Fruit fly (Drosophila melanogaster) whole organism, embryonic: ENCODE results near the gene CG5390.
A peak's percentile ranks its signal among the peaks of the same experiment; 100 is the strongest.

Experiments used
- B-H2 ChIP-seq: fragments of 200-800 bp; sonication (Bioruptor generic); optimal IDR thresholded peaks from 2 replicates; lab custom pipeline; 2018; ENCODE audit warnings: missing biosample characterization, mild to moderate bottlenecking, missing genetic modification characterization
- Bdp1 ChIP-seq: fragments of 200-800 bp; sonication (Bioruptor generic); optimal IDR thresholded peaks from 3 replicates; lab custom pipeline; 2016; ENCODE audit warnings: missing biosample characterization, missing genetic modification characterization
- Blimp-1 ChIP-seq: fragments of 200-800 bp; sonication (Bioruptor generic); optimal IDR thresholded peaks from 3 replicates; lab custom pipeline; 2018; ENCODE audit warnings: missing biosample characterization, missing genetic modification characterization, mild to moderate bottlenecking, moderate library complexity, missing genetic modification reagents
- CG11093 ChIP-seq: fragments of 200-800 bp; sonication (Bioruptor generic); IDR thresholded peaks from 3 replicates; pipeline ENCODE4 v1.3.6; 2022; ENCODE audit warnings: missing biosample characterization, missing genetic modification characterization
- CG12104 ChIP-seq: fragments of 200-800 bp; sonication (Bioruptor generic); optimal IDR thresholded peaks from 3 replicates; lab custom pipeline; 2016; ENCODE audit warnings: missing biosample characterization, missing genetic modification characterization
- CG12769 ChIP-seq: fragments of 200-800 bp; sonication (Bioruptor generic); optimal IDR thresholded peaks from 2 replicates; lab custom pipeline; 2019; ENCODE audit warnings: missing biosample characterization, mild to moderate bottlenecking, missing genetic modification characterization, moderate library complexity
- CG13296 ChIP-seq: fragments of 200-800 bp; sonication (Bioruptor generic); optimal IDR thresholded peaks from 3 replicates; lab custom pipeline; 2018; ENCODE audit warnings: missing biosample characterization, mild to moderate bottlenecking, missing genetic modification characterization
- CG13424 ChIP-seq: fragments of 200-800 bp; sonication (Bioruptor generic); optimal IDR thresholded peaks from 2 replicates; lab custom pipeline; 2019; ENCODE audit warnings: missing biosample characterization, mild to moderate bottlenecking, missing genetic modification characterization, moderate library complexity
- CG15479 ChIP-seq: fragments of 200-800 bp; sonication (Bioruptor generic); optimal IDR thresholded peaks from 3 replicates; lab custom pipeline; 2019; ENCODE audit warnings: missing biosample characterization, mild to moderate bottlenecking, missing genetic modification characterization, moderate library complexity
- CG15514 ChIP-seq: fragments of 200-800 bp; sonication (Bioruptor generic); optimal IDR thresholded peaks from 3 replicates; lab custom pipeline; 2017; ENCODE audit warnings: missing biosample characterization, missing genetic modification characterization, mild to moderate bottlenecking, moderate library complexity, missing genetic modification reagents
- CG16813 ChIP-seq: fragments of 200-800 bp; sonication (Bioruptor generic); IDR thresholded peaks from 3 replicates; pipeline ENCODE4 v1.3.6; 2022; ENCODE audit warnings: missing biosample characterization, missing genetic modification characterization; ENCODE audit not compliant: partially characterized antibody
- CG17385 ChIP-seq: fragments of 200-800 bp; sonication (Bioruptor generic); optimal IDR thresholded peaks from 3 replicates; lab custom pipeline; 2018; ENCODE audit warnings: missing biosample characterization, mild to moderate bottlenecking, missing genetic modification characterization
- CG17612 ChIP-seq: fragments of 200-800 bp; sonication (Bioruptor generic); IDR thresholded peaks from 2 replicates; pipeline ENCODE4 v1.3.6; 2022; ENCODE audit warnings: missing biosample characterization, missing genetic modification characterization
- CG18476 ChIP-seq: fragments of 200-800 bp; sonication (Bioruptor generic); optimal IDR thresholded peaks from 2 replicates; lab custom pipeline; 2016; ENCODE audit warnings: missing biosample characterization, mild to moderate bottlenecking, missing genetic modification characterization
- CG3407 ChIP-seq: fragments of 200-800 bp; sonication (Bioruptor generic); optimal IDR thresholded peaks from 2 replicates; lab custom pipeline; 2018; ENCODE audit warnings: missing biosample characterization, mild to moderate bottlenecking, missing genetic modification characterization
- CG6689 ChIP-seq: fragments of 200-800 bp; sonication (Bioruptor generic); IDR thresholded peaks from 2 replicates; pipeline ENCODE4 v1.3.6; 2022; ENCODE audit warnings: missing biosample characterization, missing genetic modification characterization
- CG8388 ChIP-seq: fragments of 200-800 bp; sonication (Bioruptor generic); optimal IDR thresholded peaks from 2 replicates; lab custom pipeline; 2019; ENCODE audit warnings: missing biosample characterization, mild to moderate bottlenecking, missing genetic modification characterization, moderate library complexity
- CG9932 ChIP-seq: fragments of 200-800 bp; sonication (Bioruptor generic); IDR thresholded peaks from 2 replicates; pipeline ENCODE4 v1.3.6; 2022; ENCODE audit warnings: missing biosample characterization, missing genetic modification characterization
- CHES-1-like ChIP-seq: fragments of 200-800 bp; sonication (Bioruptor generic); optimal IDR thresholded peaks from 2 replicates; lab custom pipeline; 2016; ENCODE audit warnings: missing biosample characterization, missing genetic modification characterization
- Camta ChIP-seq: fragments of 200-800 bp; sonication (Bioruptor generic); optimal IDR thresholded peaks from 2 replicates; lab custom pipeline; 2016; ENCODE audit warnings: missing biosample characterization, missing genetic modification characterization
- Drgx ChIP-seq: fragments of 200-800 bp; sonication (Bioruptor generic); IDR thresholded peaks from 2 replicates; pipeline ENCODE4 v1.3.6; 2022; ENCODE audit warnings: missing biosample characterization, missing genetic modification characterization
- Fer2 ChIP-seq: fragments of 200-800 bp; sonication (Bioruptor generic); optimal IDR thresholded peaks from 2 replicates; lab custom pipeline; 2018; ENCODE audit warnings: missing biosample characterization, mild to moderate bottlenecking, missing genetic modification characterization, moderate library complexity
- GATAe ChIP-seq: fragments of 200-800 bp; sonication (Bioruptor generic); conservative IDR thresholded peaks from 2 replicates; pipeline ENCODE4 v1.3.6; 2022; ENCODE audit warnings: missing biosample characterization, missing genetic modification characterization
- HLH54F ChIP-seq: fragments of 200-800 bp; sonication (Bioruptor generic); optimal IDR thresholded peaks from 3 replicates; lab custom pipeline; 2016; ENCODE audit warnings: missing biosample characterization, missing genetic modification characterization
- HmgZ ChIP-seq: fragments of 200-800 bp; sonication (Bioruptor generic); optimal IDR thresholded peaks from 2 replicates; lab custom pipeline; 2018; ENCODE audit warnings: missing biosample characterization, mild to moderate bottlenecking, missing genetic modification characterization
- Hr51 ChIP-seq, 2 experiments: fragments of 200-800 bp; sonication (Bioruptor generic); optimal IDR thresholded peaks; 2 replicates in 1 of 2; 3 replicates in 1 of 2; lab custom pipeline; 2016 to 2018; ENCODE audit warnings: missing biosample characterization in 2 of 2, missing genetic modification characterization in 2 of 2, mild to moderate bottlenecking in 1 of 2, moderate library complexity in 1 of 2
- MBD-R2 ChIP-seq: fragments of 200-800 bp; sonication (Bioruptor generic); IDR thresholded peaks from 2 replicates; pipeline ENCODE4 v1.3.6; 2022; ENCODE audit warnings: missing biosample characterization, missing genetic modification characterization
- Nf-YB ChIP-seq: fragments of 200-800 bp; sonication (Bioruptor generic); optimal IDR thresholded peaks from 3 replicates; lab custom pipeline; 2019; ENCODE audit warnings: missing biosample characterization, mild to moderate bottlenecking, missing genetic modification characterization, moderate library complexity
- Sox102F ChIP-seq: fragments of 200-800 bp; sonication (Bioruptor generic); optimal IDR thresholded peaks from 2 replicates; lab custom pipeline; 2018; ENCODE audit warnings: missing biosample characterization, mild to moderate bottlenecking, missing genetic modification characterization, moderate library complexity
- az2 ChIP-seq: fragments of 200-800 bp; sonication (Bioruptor generic); optimal IDR thresholded peaks from 3 replicates; lab custom pipeline; 2016; ENCODE audit warnings: missing biosample characterization, missing genetic modification characterization
- chm ChIP-seq: fragments of 200-800 bp; sonication (Bioruptor generic); IDR thresholded peaks from 2 replicates; pipeline ENCODE4 v1.3.6; 2022; ENCODE audit warnings: missing biosample characterization, missing genetic modification characterization
- danr ChIP-seq: fragments of 200-800 bp; sonication (Bioruptor generic); IDR thresholded peaks from 2 replicates; pipeline ENCODE4 v1.3.6; 2022; ENCODE audit warnings: missing biosample characterization, missing genetic modification characterization
- dimm ChIP-seq: fragments of 200-800 bp; sonication (Bioruptor generic); IDR thresholded peaks from 2 replicates; pipeline ENCODE4 v1.3.6; 2022; ENCODE audit warnings: missing biosample characterization, missing genetic modification characterization
- fd96Cb ChIP-seq: fragments of 200-800 bp; sonication (Bioruptor generic); optimal IDR thresholded peaks from 2 replicates; lab custom pipeline; 2018; ENCODE audit warnings: missing biosample characterization, mild to moderate bottlenecking, missing genetic modification characterization, moderate library complexity
- grn ChIP-seq: fragments of 200-800 bp; sonication (Bioruptor generic); optimal IDR thresholded peaks from 3 replicates; lab custom pipeline; 2017; ENCODE audit warnings: missing biosample characterization, missing genetic modification characterization
- gsb-n ChIP-seq: fragments of 200-800 bp; sonication (Bioruptor generic); optimal IDR thresholded peaks from 3 replicates; lab custom pipeline; 2018; ENCODE audit warnings: missing biosample characterization, mild to moderate bottlenecking, missing genetic modification characterization
- hth ChIP-seq: fragments of >200 bp; optimal IDR thresholded peaks from 2 replicates; lab custom pipeline; 2017; ENCODE audit warnings: inconsistent platforms
- klu ChIP-seq: fragments of 200-800 bp; sonication (Bioruptor generic); IDR thresholded peaks from 2 replicates; pipeline ENCODE4 v1.3.6; 2022; ENCODE audit warnings: missing biosample characterization, missing genetic modification characterization
- lilli ChIP-seq: fragments of 200-800 bp; sonication (Bioruptor generic); optimal IDR thresholded peaks from 3 replicates; lab custom pipeline; 2016; ENCODE audit warnings: missing biosample characterization, missing genetic modification characterization
- lmd ChIP-seq: fragments of 200-800 bp; sonication (Bioruptor generic); IDR thresholded peaks from 2 replicates; pipeline ENCODE4 v1.3.6; 2022; ENCODE audit warnings: missing biosample characterization, missing genetic modification characterization
- lola ChIP-seq, 3 experiments: fragments of >200 bp in 2 of 3; fragments of 200-800 bp in 1 of 3; sonication (Bioruptor generic) in 1 of 3; optimal IDR thresholded peaks; 2 replicates each; lab custom pipeline; 2017 to 2019; ENCODE audit warnings: missing biosample characterization in 3 of 3, missing genetic modification characterization in 3 of 3, mild to moderate bottlenecking in 1 of 3, moderate library complexity in 1 of 3
- nerfin-1 ChIP-seq: fragments of 200-800 bp; sonication (Bioruptor generic); optimal IDR thresholded peaks from 3 replicates; lab custom pipeline; 2019; ENCODE audit warnings: missing biosample characterization, mild to moderate bottlenecking, missing genetic modification characterization, moderate library complexity
- pb ChIP-seq: fragments of 200-800 bp; sonication (Bioruptor generic); optimal IDR thresholded peaks from 3 replicates; lab custom pipeline; 2016; ENCODE audit warnings: missing biosample characterization, missing genetic modification characterization
- pfk ChIP-seq: fragments of 200-800 bp; sonication (Bioruptor generic); optimal IDR thresholded peaks from 2 replicates; lab custom pipeline; 2018; ENCODE audit warnings: missing biosample characterization, mild to moderate bottlenecking, missing genetic modification characterization, moderate library complexity
- sna ChIP-seq: fragments of 200-800 bp; sonication (Bioruptor generic); IDR thresholded peaks from 2 replicates; pipeline ENCODE4 v1.3.6; 2022; ENCODE audit warnings: missing biosample characterization, missing genetic modification characterization; ENCODE audit not compliant: partially characterized antibody
- stwl ChIP-seq: fragments of 200-800 bp; sonication (Bioruptor generic); optimal IDR thresholded peaks from 3 replicates; lab custom pipeline; 2018; ENCODE audit warnings: missing biosample characterization, mild to moderate bottlenecking, missing genetic modification characterization, moderate library complexity
- tio ChIP-seq: fragments of 200-800 bp; sonication (Bioruptor generic); optimal IDR thresholded peaks from 2 replicates; lab custom pipeline; 2017; ENCODE audit warnings: missing biosample characterization, missing genetic modification characterization, inconsistent platforms
- zen2 ChIP-seq: fragments of 200-800 bp; sonication (Bioruptor generic); IDR thresholded peaks from 3 replicates; pipeline ENCODE4 v1.3.6; 2022; ENCODE audit warnings: missing biosample characterization, missing genetic modification characterization; ENCODE audit not compliant: partially characterized antibody
- zf30C ChIP-seq: fragments of 200-800 bp; sonication (Bioruptor generic); optimal IDR thresholded peaks from 3 replicates; lab custom pipeline; 2018; ENCODE audit warnings: missing biosample characterization, mild to moderate bottlenecking, missing genetic modification characterization

CG5390 gene

DNA sequence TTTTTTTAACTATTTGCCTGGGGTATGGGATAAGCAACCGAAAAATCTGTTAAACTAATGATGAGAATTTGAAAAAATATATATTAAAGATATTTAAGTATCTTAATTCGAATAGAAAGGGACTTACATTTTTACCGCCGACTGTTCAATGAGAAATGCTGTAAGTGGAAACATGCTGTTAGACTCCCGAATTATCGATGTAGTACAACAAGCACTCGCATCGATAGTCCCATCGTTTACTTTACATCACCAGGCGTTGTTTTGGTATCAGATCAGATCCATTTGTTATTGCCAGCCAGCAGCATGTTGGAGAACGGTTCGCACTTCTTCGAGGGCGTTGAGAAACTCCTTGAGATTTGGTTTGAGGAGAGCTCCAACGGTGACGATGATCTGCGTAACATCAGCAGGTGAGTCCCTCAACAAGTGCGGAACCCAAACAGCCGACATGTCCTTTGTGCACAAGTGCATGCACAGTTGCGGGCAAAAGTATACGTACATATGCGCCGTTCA is 32.9 kb upstream of the CG5390 start, which contains the start of gene SamDC (continued):
- TF ChIP-seq lmd (GFP tag; lab: Robert Waterston, UW): no peak; the same call in 1 of the 2 replicates
- TF ChIP-seq pfk (GFP tag; lab: Kevin White, UChicago): peak; percentile 61
- peak; percentile 53 for TF ChIP-seq az2 (GFP tag; lab: Kevin White, UChicago)
- peak; percentile 78 for TF ChIP-seq MBD-R2 (GFP tag; lab: Robert Waterston, UW)
- TF ChIP-seq CG8388 (GFP tag; lab: Kevin White, UChicago): peak; percentile 99
- peak; percentile 59 for TF ChIP-seq HmgZ
- TF ChIP-seq Hr51 (GFP tag; optimal IDR thresholded peaks at IDR 0.05; lab: Kevin White, UChicago): peak; percentile 40 to 60
- no peak for TF ChIP-seq CG17612 (GFP tag; lab: Robert Waterston, UW)
- no peak for TF ChIP-seq dimm
- peak; percentile 32 for TF ChIP-seq CG12769 (tag; lab: Kevin White, UChicago)
- 0 out of 2 replicates have a peak, but pooled peaks have one; percentile 24 for TF ChIP-seq CG6689 (GFP tag; lab: Robert Waterston, UW)
- TF ChIP-seq stwl (tag; lab: Kevin White, UChicago): peak; percentile 78
- TF ChIP-seq Fer2 (tag; lab: Kevin White, UChicago): no peak
- TF ChIP-seq chm: no peak; the same call in 1 of the 2 replicates
- TF ChIP-seq CG11093: no peak
- no peak for TF ChIP-seq hth (lab: Kevin White, UChicago)
- TF ChIP-seq CG18476 (GFP tag; lab: Kevin White, UChicago): no peak
- peak; percentile 80 for TF ChIP-seq CG15514
- TF ChIP-seq CG9932 (GFP tag; lab: Robert Waterston, UW): no peak; the same call in 1 of the 2 replicates
- no peak for TF ChIP-seq GATAe (GFP tag; lab: Robert Waterston, UW)
- TF ChIP-seq CG17385: peak; percentile 48
- TF ChIP-seq Nf-YB (GFP tag; lab: Kevin White, UChicago): peak; percentile 4
- peak; percentile 54 for TF ChIP-seq Sox102F (GFP tag; lab: Kevin White, UChicago)
- peak; percentile 99 for TF ChIP-seq grn (GFP tag; lab: Kevin White, UChicago)
- TF ChIP-seq HLH54F (GFP tag; lab: Kevin White, UChicago): peak; percentile 23
- no peak for TF ChIP-seq CG13296 (GFP tag; lab: Kevin White, UChicago)
- TF ChIP-seq zf30C (GFP tag; lab: Kevin White, UChicago): no peak
- TF ChIP-seq sna (GFP tag; lab: Robert Waterston, UW): peak; percentile 63
- no peak for TF ChIP-seq nerfin-1 (tag; lab: Kevin White, UChicago)
- TF ChIP-seq Camta (GFP tag; lab: Kevin White, UChicago): no peak
- peak; percentile 39 for TF ChIP-seq pb
- no peak for TF ChIP-seq Blimp-1 (GFP tag; lab: Kevin White, UChicago)
- TF ChIP-seq fd96Cb (tag; lab: Kevin White, UChicago): peak; percentile 26
- no peak for TF ChIP-seq CG12104 (GFP tag; lab: Kevin White, UChicago)
- no peak; the same call in 1 of the 2 replicates for TF ChIP-seq Drgx
- no peak for TF ChIP-seq B-H2 (GFP tag; lab: Kevin White, UChicago)
- TF ChIP-seq lilli (GFP tag; lab: Kevin White, UChicago): peak; percentile 52
- no peak for TF ChIP-seq danr (GFP tag; lab: Robert Waterston, UW)
- TF ChIP-seq CHES-1-like (GFP tag; lab: Kevin White, UChicago): no peak
- TF ChIP-seq Bdp1 (GFP tag; lab: Kevin White, UChicago): no peak
- TF ChIP-seq klu (GFP tag; lab: Robert Waterston, UW): no peak
- TF ChIP-seq gsb-n (tag; lab: Kevin White, UChicago): peak; percentile 24
- peak in 2 of 3 experiments; percentile 24 to 98 for TF ChIP-seq lola (GFP tag; optimal IDR thresholded peaks at IDR 0.05; lab: Kevin White, UChicago)
- no peak for TF ChIP-seq tio (GFP tag; lab: Kevin White, UChicago)
- TF ChIP-seq CG15479 (GFP tag; lab: Kevin White, UChicago): no peak
- peak; percentile 59 for TF ChIP-seq CG13424 (tag; lab: Kevin White, UChicago)
- TF ChIP-seq zen2 (GFP tag; lab: Robert Waterston, UW): no peak; the same call in 2 of the 3 replicates
- TF ChIP-seq CG3407: no peak
- TF ChIP-seq CG16813 (GFP tag; lab: Robert Waterston, UW): peak; percentile 81
